Fruit fly (Drosophila melanogaster): ENCODE measurements around the gene CG31106.

The CG31106 gene

DNA sequence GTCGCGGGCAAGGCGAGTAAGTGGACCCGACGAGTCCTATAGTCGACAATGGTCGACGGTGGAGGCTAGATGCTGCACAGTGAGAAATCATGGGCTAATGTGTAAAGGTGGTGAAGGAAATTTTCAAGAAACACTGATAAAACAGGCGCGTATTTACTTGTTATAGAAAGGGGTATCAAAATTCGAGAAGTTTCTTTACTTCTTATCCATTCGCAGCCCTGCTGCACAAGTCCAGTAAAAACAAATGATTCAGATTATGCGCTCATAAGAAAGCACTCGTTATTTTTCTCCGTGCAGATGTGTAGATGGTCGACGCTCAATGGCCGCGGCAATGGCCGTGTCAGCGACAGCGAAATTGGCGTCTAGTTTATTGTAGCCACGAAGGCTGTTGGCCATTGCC is 39.6 kb upstream of the CG31106 start (continued):
- TF ChIP-seq NFAT (GFP tag; IDR thresholded peaks at IDR 0.05) (no peak), CG32532 (GFP tag; IDR thresholded peaks at IDR 0.05) (no peak), HLH54F (GFP tag; optimal IDR thresholded peaks at IDR 0.05) (no peak), CG12071 (GFP tag; optimal IDR thresholded peaks at IDR 0.05) (no peak), p53 (GFP tag; optimal IDR thresholded peaks at IDR 0.05) (no peak), unc-4 (GFP tag; IDR thresholded peaks at IDR 0.05; ENCODE audit: partially characterized antibody) (no peak), CG17829 (tag; optimal IDR thresholded peaks at IDR 0.05) (no peak), disco-r (GFP tag; optimal IDR thresholded peaks at IDR 0.05) (no peak), CG13624 (GFP tag; optimal IDR thresholded peaks at IDR 0.05) (no peak), Hr51 (GFP tag; optimal IDR thresholded peaks at IDR 0.05) (peak in 1 of 2 experiments; percentile 24), E2f1 (GFP tag; IDR thresholded peaks at IDR 0.05) (no peak), tll (GFP tag; optimal IDR thresholded peaks at IDR 0.05) (no peak), ken (GFP tag; IDR thresholded peaks at IDR 0.05) (no peak), Dref (GFP tag; IDR thresholded peaks at IDR 0.05) (no peak), CG2712 (tag; optimal IDR thresholded peaks at IDR 0.05) (peak; percentile 13), Sox100B (GFP tag; optimal IDR thresholded peaks at IDR 0.05) (no peak), onecut (GFP tag; IDR thresholded peaks at IDR 0.05) (no peak), CG4328 (GFP tag; optimal IDR thresholded peaks at IDR 0.05) (no peak), Dip2 (GFP tag; IDR thresholded peaks at IDR 0.05) (no peak), CG8944 (GFP tag; optimal IDR thresholded peaks at IDR 0.05) (no peak), dpn (GFP tag; optimal IDR thresholded peaks at IDR 0.05) (no peak), Ets97D (GFP tag; optimal IDR thresholded peaks at IDR 0.05) (no peak), Atf6 (GFP tag; IDR thresholded peaks at IDR 0.05) (no peak), Ssrp (tag; optimal IDR thresholded peaks at IDR 0.05) (no peak), dm (GFP tag; optimal IDR thresholded peaks at IDR 0.05) (no peak), Med (GFP tag) (peak; percentile 77), CG17359 (tag; optimal IDR thresholded peaks at IDR 0.05) (no peak), NK7.1 (GFP tag; optimal IDR thresholded peaks at IDR 0.05) (no peak), Nf-YB (GFP tag; optimal IDR thresholded peaks at IDR 0.05) (no peak), sens-2 (GFP tag; IDR thresholded peaks at IDR 0.05) (no peak), Elba2 (GFP tag; optimal IDR thresholded peaks at IDR 0.05) (no peak), CG18599 (GFP tag; optimal IDR thresholded peaks at IDR 0.05) (peak; percentile 53), CG32767 (GFP tag; IDR thresholded peaks at IDR 0.05) (no peak), Blimp-1 (GFP tag; optimal IDR thresholded peaks at IDR 0.05) (no peak), CG30020 (tag; optimal IDR thresholded peaks at IDR 0.05) (no peak), bbx (GFP tag; IDR thresholded peaks at IDR 0.05; ENCODE audit: partially characterized antibody) (no peak), grau (tag; optimal IDR thresholded peaks at IDR 0.05) (peak; percentile 19), Fer2 (tag; optimal IDR thresholded peaks at IDR 0.05) (no peak), slou (GFP tag; optimal IDR thresholded peaks at IDR 0.05) (no peak), Kr (GFP tag; optimal IDR thresholded peaks at IDR 0.05) (no peak), wor (GFP tag; IDR thresholded peaks at IDR 0.05) (no peak), hbn (GFP tag; IDR thresholded peaks at IDR 0.05; ENCODE audit: partially characterized antibody) (no peak), ase (GFP tag; IDR thresholded peaks at IDR 0.05) (0 out of 3 replicates have a peak, but pooled peaks have one; percentile 26), ato (GFP tag; IDR thresholded peaks at IDR 0.05; ENCODE audit: partially characterized antibody) (no peak), tio (GFP tag; optimal IDR thresholded peaks at IDR 0.05) (no peak), grn (GFP tag; optimal IDR thresholded peaks at IDR 0.05) (no peak), Hmr (GFP tag; optimal IDR thresholded peaks at IDR 0.05) (peak; percentile 9), scrt (GFP tag; optimal IDR thresholded peaks at IDR 0.05) (no peak), CG12769 (tag; optimal IDR thresholded peaks at IDR 0.05) (no peak), HmgZ (tag; optimal IDR thresholded peaks at IDR 0.05) (no peak), crol (GFP tag; IDR thresholded peaks at IDR 0.05) (no peak)

All from whole organism, embryonic.